Worm (Caenorhabditis elegans) whole organism, late embryonic: ENCODE measurements around the gene C42D4.19.

Source experiments
- ceh-19 ChIP-seq: fragments of 200-800 bp; sonication (Bioruptor generic); optimal IDR thresholded peaks from 2 replicates; lab custom pipeline; 2018; ENCODE audit warnings: mild to moderate bottlenecking, missing genetic modification characterization, missing compliant biosample characterization
- dmd-4 ChIP-seq: sonication (generic microtip); optimal IDR thresholded peaks from 2 replicates; lab custom pipeline; 2016; ENCODE audit warnings: borderline replicate concordance, missing genetic modification characterization, missing compliant biosample characterization
- dve-1 ChIP-seq: sonication (generic microtip); optimal IDR thresholded peaks from 2 replicates; lab custom pipeline; 2017; ENCODE audit warnings: antibody characterized with exemption, mild to moderate bottlenecking, missing genetic modification characterization, missing compliant biosample characterization
- nfya-1 ChIP-seq: sonication (generic microtip); optimal IDR thresholded peaks from 2 replicates; lab custom pipeline; 2017; ENCODE audit warnings: missing genetic modification characterization, mild to moderate bottlenecking, missing compliant biosample characterization, antibody characterized with exemption, moderate library complexity
- nhr-11 ChIP-seq: fragments of 150-350 bp; optimal IDR thresholded peaks from 2 replicates; lab custom pipeline; 2014; ENCODE audit warnings: missing biosample characterization, missing genetic modification characterization
- sox-4 ChIP-seq: sonication (generic microtip); optimal IDR thresholded peaks from 2 replicates; lab custom pipeline; 2017; ENCODE audit warnings: mild to moderate bottlenecking, missing genetic modification characterization, inconsistent platforms, missing compliant biosample characterization
- unc-55 ChIP-seq: sonication (generic microtip); optimal IDR thresholded peaks from 2 replicates; lab custom pipeline; 2017; ENCODE audit warnings: missing biosample characterization, missing genetic modification reagents, missing genetic modification characterization
- unc-86 ChIP-seq: sonication (generic microtip); optimal IDR thresholded peaks from 2 replicates; lab custom pipeline; 2016; ENCODE audit warnings: missing genetic modification characterization, missing compliant biosample characterization

DNA sequence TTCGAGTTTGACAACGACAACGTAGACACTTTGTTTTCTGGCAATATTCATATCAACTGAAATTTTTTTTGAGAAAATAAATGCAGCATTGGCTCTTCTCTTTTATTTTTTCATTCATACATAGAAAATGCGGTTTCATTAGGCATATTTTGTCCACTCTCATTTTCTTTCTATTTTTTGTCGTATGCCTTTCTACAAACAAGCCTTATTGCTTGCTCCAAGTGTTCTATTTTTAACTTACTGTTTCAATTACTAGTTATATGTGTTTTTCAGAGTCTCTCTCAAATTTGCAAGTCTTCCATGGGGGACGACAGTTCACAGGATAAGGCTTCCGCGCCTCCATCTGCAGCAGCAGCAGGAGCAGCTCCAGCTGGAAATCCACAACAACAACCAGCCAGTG lies 30.5 kb downstream of the C42D4.19 start, which contains the start of gene kcc-1:
- no peak for TF ChIP-seq dve-1
- no peak for TF ChIP-seq nhr-11 (tag; lab: Kevin White, UChicago)
- TF ChIP-seq ceh-19 = no peak
- no peak for TF ChIP-seq dmd-4
- TF ChIP-seq unc-86 (tag; lab: Kevin White, UChicago) = no peak
- TF ChIP-seq unc-55 = no peak
- no peak for TF ChIP-seq nfya-1
- no peak for TF ChIP-seq sox-4
